Fruit fly (Drosophila melanogaster) whole organism, pupa: Measurements from ENCODE around the gene CG1628.

ENCODE experiments used
- CG4496 ChIP-seq: fragments of 200-800 bp; sonication (Bioruptor generic); IDR thresholded peaks from 3 replicates; pipeline ENCODE4 v1.3.6; 2022; ENCODE audit warnings: missing biosample characterization, missing genetic modification characterization
- gl ChIP-seq: fragments of 200-800 bp; sonication (Bioruptor generic); optimal IDR thresholded peaks from 2 replicates; lab custom pipeline; 2018; ENCODE audit warnings: missing biosample characterization, mild to moderate bottlenecking, missing genetic modification characterization
- rn ChIP-seq: fragments of 200-800 bp; sonication (Bioruptor generic); IDR thresholded peaks from 2 replicates; pipeline ENCODE4 v1.3.6; 2022; ENCODE audit warnings: missing biosample characterization, missing genetic modification characterization

DNA sequence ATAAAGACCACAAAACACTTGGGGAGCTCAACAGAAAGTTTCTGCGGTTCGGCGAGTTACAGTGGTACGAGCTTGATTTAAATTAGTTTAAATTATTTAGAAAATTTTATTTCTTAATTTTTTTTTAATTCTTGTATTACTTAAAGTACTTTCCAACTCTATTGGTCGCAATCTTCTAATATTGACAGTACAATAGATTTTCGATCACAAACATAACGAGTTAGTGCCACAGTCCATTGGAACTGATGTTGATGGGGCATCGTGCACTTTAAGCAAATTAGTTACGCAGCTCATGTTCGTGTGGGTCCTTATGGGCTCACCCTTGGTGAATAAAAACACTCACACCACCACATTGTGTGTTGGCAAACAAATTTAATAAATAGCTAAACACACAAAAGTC is 29.0 kb downstream of the CG1628 start:
- TF ChIP-seq gl (tag; lab: Kevin White, UChicago) (no peak), rn (GFP tag; lab: Robert Waterston, UW) (no peak), CG4496 (peak; percentile 77)
